Fruit fly (Drosophila melanogaster) S2 (cell line): ENCODE data around the gene blp.

Experiments
- CG8478 ChIP-seq: fragments of >200 bp; optimal IDR thresholded peaks from 2 replicates; lab custom pipeline; 2018
- CTCF ChIP-seq, 2 experiments: fragments of >200 bp; optimal IDR thresholded peaks; 2 replicates each; lab custom pipeline; 2018

- TF ChIP-seq CG8478 (lab: Kevin White, UChicago) (no peak), CTCF (optimal IDR thresholded peaks at IDR 0.05; lab: Kevin White, UChicago) (peak in 1 of 2 experiments; percentile 42)
These were observed 20.4 kb upstream of the blp start for dm6 chr3R:15913231-15913630.
